Fruit fly (Drosophila melanogaster): Measurements from ENCODE around the gene CG34273.

The CG34273 gene

dm6 chr3R:14516742-14517141 is at the start of gene CG34273:
Gene CG34273, plus strand, starts transcription at chr3R:14517042.
- no peak for TF ChIP-seq CG5204 (GFP tag; optimal IDR thresholded peaks at IDR 0.05)
- no peak for TF ChIP-seq Mnt (GFP tag; optimal IDR thresholded peaks at IDR 0.05)
- TF ChIP-seq ovo (GFP tag; optimal IDR thresholded peaks at IDR 0.05), result no peak
- TF ChIP-seq CG14711 (tag; optimal IDR thresholded peaks at IDR 0.05), result no peak
- no peak for TF ChIP-seq CG11617 (GFP tag; optimal IDR thresholded peaks at IDR 0.05)
- no peak for TF ChIP-seq cic (GFP tag; optimal IDR thresholded peaks at IDR 0.05)
- TF ChIP-seq kay (GFP tag; ENCODE audit: borderline replicate concordance), result no peak
- TF ChIP-seq CG7045 (GFP tag; optimal IDR thresholded peaks at IDR 0.05), result no peak
- no peak for TF ChIP-seq pad (GFP tag; optimal IDR thresholded peaks at IDR 0.05)
- no peak for TF ChIP-seq tj (GFP tag; optimal IDR thresholded peaks at IDR 0.05)
- TF ChIP-seq CG7101 (tag; optimal IDR thresholded peaks at IDR 0.05), result no peak
- TF ChIP-seq bab1 (GFP tag; optimal IDR thresholded peaks at IDR 0.05), result no peak

dm6 chr3R:14467231-14467846 is 49.5 kb upstream of the CG34273 start:
- no peak for TF ChIP-seq Clk (GFP tag; optimal IDR thresholded peaks at IDR 0.05)
- no peak for TF ChIP-seq Mnt (GFP tag; optimal IDR thresholded peaks at IDR 0.05)
- TF ChIP-seq cnc (optimal IDR thresholded peaks at IDR 0.05), result no peak
- no peak for TF ChIP-seq kay (GFP tag; ENCODE audit: borderline replicate concordance)
- no peak for TF ChIP-seq CG11617 (GFP tag; optimal IDR thresholded peaks at IDR 0.05)
- TF ChIP-seq tj (GFP tag; optimal IDR thresholded peaks at IDR 0.05), result no peak
- no peak for TF ChIP-seq pad (GFP tag; optimal IDR thresholded peaks at IDR 0.05)
- TF ChIP-seq bab1 (GFP tag; optimal IDR thresholded peaks at IDR 0.05), result no peak
- TF ChIP-seq ovo (GFP tag; optimal IDR thresholded peaks at IDR 0.05), result no peak
- no peak for TF ChIP-seq toe (GFP tag; optimal IDR thresholded peaks at IDR 0.05)

- TF ChIP-seq Hr96 (GFP tag; optimal IDR thresholded peaks at IDR 0.05) (no peak), kay (GFP tag; ENCODE audit: borderline replicate concordance) (no peak), Mnt (GFP tag; optimal IDR thresholded peaks at IDR 0.05) (no peak), CG1620 (GFP tag; optimal IDR thresholded peaks at IDR 0.05) (no peak), tj (GFP tag; optimal IDR thresholded peaks at IDR 0.05) (no peak), cic (GFP tag; optimal IDR thresholded peaks at IDR 0.05) (no peak), Crg-1 (GFP tag; optimal IDR thresholded peaks at IDR 0.05) (no peak), CG5204 (GFP tag; optimal IDR thresholded peaks at IDR 0.05) (no peak), CG12768 (GFP tag; optimal IDR thresholded peaks at IDR 0.05) (no peak), ovo (GFP tag; optimal IDR thresholded peaks at IDR 0.05) (no peak), CG7101 (tag; optimal IDR thresholded peaks at IDR 0.05) (no peak), cnc (optimal IDR thresholded peaks at IDR 0.05) (no peak), CG33017 (tag; optimal IDR thresholded peaks at IDR 0.05) (no peak)
Observed at dm6 chr3R:14468652-14469289, 48.1 kb upstream of the CG34273 start.

dm6 chr3R:14469724-14470123 is 47.1 kb upstream of the CG34273 start:
- TF ChIP-seq CG1620 (GFP tag; optimal IDR thresholded peaks at IDR 0.05) (no peak), CG7045 (GFP tag; optimal IDR thresholded peaks at IDR 0.05) (no peak), CG5204 (GFP tag; optimal IDR thresholded peaks at IDR 0.05) (no peak), tj (GFP tag; optimal IDR thresholded peaks at IDR 0.05) (no peak)

dm6 chr3R:14470630-14471029 is 46.2 kb upstream of the CG34273 start:
- TF ChIP-seq cnc (optimal IDR thresholded peaks at IDR 0.05), result no peak

- peak; percentile 6 for TF ChIP-seq CG12768 (GFP tag; optimal IDR thresholded peaks at IDR 0.05)
- no peak for TF ChIP-seq CG7045 (GFP tag; optimal IDR thresholded peaks at IDR 0.05)
Observed at dm6 chr3R:14471426-14471825, 45.4 kb upstream of the CG34273 start.

- no peak for TF ChIP-seq Crg-1 (GFP tag; optimal IDR thresholded peaks at IDR 0.05)
- TF ChIP-seq kay (GFP tag; ENCODE audit: borderline replicate concordance), result peak; percentile 23
Observed at dm6 chr3R:14472580-14473353, 44.1 kb upstream of the CG34273 start.

- no peak for TF ChIP-seq CG33017 (tag; optimal IDR thresholded peaks at IDR 0.05)
- no peak for TF ChIP-seq CG1620 (GFP tag; optimal IDR thresholded peaks at IDR 0.05)
- peak; percentile 51 for TF ChIP-seq CG5204 (GFP tag; optimal IDR thresholded peaks at IDR 0.05)
- TF ChIP-seq CG14711 (tag; optimal IDR thresholded peaks at IDR 0.05), result no peak
- peak; percentile 14 for TF ChIP-seq CG7101 (tag; optimal IDR thresholded peaks at IDR 0.05)
- no peak for TF ChIP-seq kay (GFP tag; ENCODE audit: borderline replicate concordance)
- TF ChIP-seq Crg-1 (GFP tag; optimal IDR thresholded peaks at IDR 0.05), result no peak
- TF ChIP-seq pad (GFP tag; optimal IDR thresholded peaks at IDR 0.05), result no peak
- no peak for TF ChIP-seq CG12768 (GFP tag; optimal IDR thresholded peaks at IDR 0.05)
- no peak for TF ChIP-seq CG11617 (GFP tag; optimal IDR thresholded peaks at IDR 0.05)
- TF ChIP-seq tj (GFP tag; optimal IDR thresholded peaks at IDR 0.05), result peak; percentile 31
- no peak for TF ChIP-seq Mnt (GFP tag; optimal IDR thresholded peaks at IDR 0.05)
- TF ChIP-seq ovo (GFP tag; optimal IDR thresholded peaks at IDR 0.05), result no peak
- peak; percentile 68 for TF ChIP-seq CG7045 (GFP tag; optimal IDR thresholded peaks at IDR 0.05)
- TF ChIP-seq cic (GFP tag; optimal IDR thresholded peaks at IDR 0.05), result no peak
- no peak for TF ChIP-seq toe (GFP tag; optimal IDR thresholded peaks at IDR 0.05)
- TF ChIP-seq Clk (GFP tag; optimal IDR thresholded peaks at IDR 0.05), result no peak
- TF ChIP-seq Hr96 (GFP tag; optimal IDR thresholded peaks at IDR 0.05), result no peak
Observed at dm6 chr3R:14473574-14473973, 43.3 kb upstream of the CG34273 start.

Data from whole organism, adult.